Fruit fly (Drosophila melanogaster) whole organism, embryonic: ENCODE data around the gene LysRS.

Experiments
- CG11723 ChIP-seq: fragments of 200-800 bp; sonication (Bioruptor generic); optimal IDR thresholded peaks from 2 replicates; lab custom pipeline; 2017; ENCODE audit warnings: missing biosample characterization, mild to moderate bottlenecking, missing genetic modification characterization
- CG14014 ChIP-seq: fragments of 200-800 bp; sonication (Bioruptor generic); IDR thresholded peaks from 2 replicates; pipeline ENCODE4 v1.3.6; 2022; ENCODE audit warnings: missing biosample characterization, missing genetic modification characterization
- CG1529 ChIP-seq: fragments of 200-800 bp; sonication (Bioruptor generic); optimal IDR thresholded peaks from 3 replicates; lab custom pipeline; 2018; ENCODE audit warnings: missing biosample characterization, missing genetic modification characterization
- CG1602 ChIP-seq: fragments of 200-800 bp; sonication (Bioruptor generic); optimal IDR thresholded peaks from 3 replicates; lab custom pipeline; 2016; ENCODE audit warnings: missing biosample characterization, missing genetic modification characterization
- CG17568 ChIP-seq: fragments of 200-800 bp; sonication (Bioruptor generic); optimal IDR thresholded peaks from 2 replicates; lab custom pipeline; 2018; ENCODE audit warnings: missing biosample characterization, mild to moderate bottlenecking, missing genetic modification characterization, moderate library complexity
- CG17802 ChIP-seq: fragments of 200-800 bp; sonication (Bioruptor generic); optimal IDR thresholded peaks from 2 replicates; lab custom pipeline; 2018; ENCODE audit warnings: missing biosample characterization, mild to moderate bottlenecking, missing genetic modification characterization, moderate library complexity
- CG2120 ChIP-seq: fragments of 200-800 bp; sonication (Bioruptor generic); optimal IDR thresholded peaks from 3 replicates; lab custom pipeline; 2016; ENCODE audit warnings: missing biosample characterization, missing genetic modification characterization
- CG30431 ChIP-seq: fragments of 200-800 bp; sonication (Bioruptor generic); optimal IDR thresholded peaks from 2 replicates; lab custom pipeline; 2017; ENCODE audit warnings: missing biosample characterization, missing genetic modification characterization
- CG31388 ChIP-seq: fragments of 200-800 bp; sonication (Bioruptor generic); optimal IDR thresholded peaks from 2 replicates; lab custom pipeline; 2016; ENCODE audit warnings: missing biosample characterization, missing genetic modification characterization
- CG31441 ChIP-seq: fragments of 200-800 bp; sonication (Bioruptor generic); IDR thresholded peaks from 2 replicates; pipeline ENCODE4 v1.3.6; 2022; ENCODE audit warnings: missing biosample characterization, missing genetic modification characterization
- CG32772 ChIP-seq: fragments of 200-800 bp; sonication (Bioruptor generic); IDR thresholded peaks from 2 replicates; pipeline ENCODE4 v1.3.6; 2022; ENCODE audit warnings: missing biosample characterization, missing genetic modification characterization
- CG3726 ChIP-seq: fragments of 200-800 bp; sonication (Bioruptor generic); IDR thresholded peaks from 3 replicates; pipeline ENCODE4, ENCODE4 v1.3.6; 2022; ENCODE audit warnings: missing biosample characterization, missing genetic modification characterization
- CG5180 ChIP-seq: fragments of 200-800 bp; sonication (Bioruptor generic); optimal IDR thresholded peaks from 3 replicates; lab custom pipeline; 2017; ENCODE audit warnings: missing biosample characterization, missing genetic modification characterization, mild to moderate bottlenecking, moderate library complexity, missing genetic modification reagents
- CG7745 ChIP-seq: fragments of 200-800 bp; sonication (Bioruptor generic); optimal IDR thresholded peaks from 2 replicates; lab custom pipeline; 2018; ENCODE audit warnings: missing biosample characterization, mild to moderate bottlenecking, missing genetic modification characterization, moderate library complexity
- CG7987 ChIP-seq: fragments of 200-800 bp; sonication (Bioruptor generic); optimal IDR thresholded peaks from 2 replicates; lab custom pipeline; 2018; ENCODE audit warnings: missing biosample characterization, mild to moderate bottlenecking, missing genetic modification characterization, moderate library complexity
- CG8089 ChIP-seq: fragments of 200-800 bp; sonication (Bioruptor generic); optimal IDR thresholded peaks from 3 replicates; lab custom pipeline; 2016; ENCODE audit warnings: missing biosample characterization, missing genetic modification characterization
- CG8388 ChIP-seq: fragments of 200-800 bp; sonication (Bioruptor generic); optimal IDR thresholded peaks from 2 replicates; lab custom pipeline; 2019; ENCODE audit warnings: missing biosample characterization, mild to moderate bottlenecking, missing genetic modification characterization, moderate library complexity
- CG9609 ChIP-seq: fragments of 200-800 bp; sonication (Bioruptor generic); optimal IDR thresholded peaks from 3 replicates; lab custom pipeline; 2016; ENCODE audit warnings: missing biosample characterization, missing genetic modification characterization
- Camta ChIP-seq: fragments of 200-800 bp; sonication (Bioruptor generic); optimal IDR thresholded peaks from 2 replicates; lab custom pipeline; 2016; ENCODE audit warnings: missing biosample characterization, missing genetic modification characterization
- Dip3 ChIP-seq: fragments of 200-800 bp; sonication (Bioruptor generic); optimal IDR thresholded peaks from 3 replicates; lab custom pipeline; 2016; ENCODE audit warnings: missing biosample characterization, missing genetic modification characterization
- Fer1 ChIP-seq: fragments of 200-800 bp; sonication (Bioruptor generic); optimal IDR thresholded peaks from 2 replicates; lab custom pipeline; 2017; ENCODE audit warnings: missing biosample characterization, mild to moderate bottlenecking, missing genetic modification characterization
- Fer3 ChIP-seq: fragments of 200-800 bp; sonication (Bioruptor generic); optimal IDR thresholded peaks from 2 replicates; lab custom pipeline; 2018; ENCODE audit warnings: missing biosample characterization, mild to moderate bottlenecking, missing genetic modification characterization, moderate library complexity
- Gsc ChIP-seq: fragments of 200-800 bp; sonication (Bioruptor generic); IDR thresholded peaks from 2 replicates; pipeline ENCODE4 v1.3.6; 2022; ENCODE audit warnings: missing biosample characterization, missing genetic modification characterization
- Gug ChIP-seq: fragments of 200-800 bp; sonication (Bioruptor generic); IDR thresholded peaks from 4 replicates; pipeline ENCODE4 v1.3.6; 2022; ENCODE audit warnings: missing biosample characterization, missing genetic modification characterization
- Hr3 ChIP-seq: fragments of 200-800 bp; sonication (Bioruptor generic); optimal IDR thresholded peaks from 3 replicates; lab custom pipeline; 2016; ENCODE audit warnings: missing biosample characterization, missing genetic modification characterization
- Meics ChIP-seq: fragments of 200-800 bp; sonication (Bioruptor generic); optimal IDR thresholded peaks from 2 replicates; lab custom pipeline; 2017; ENCODE audit warnings: missing biosample characterization, mild to moderate bottlenecking, missing genetic modification characterization
- NK7.1 ChIP-seq: fragments of 200-800 bp; sonication (Bioruptor generic); optimal IDR thresholded peaks from 3 replicates; lab custom pipeline; 2016; ENCODE audit warnings: missing biosample characterization, missing genetic modification characterization
- Nf-YA ChIP-seq: fragments of 200-800 bp; sonication (Bioruptor generic); IDR thresholded peaks from 2 replicates; pipeline ENCODE4 v1.3.6; 2022; ENCODE audit warnings: missing biosample characterization, missing genetic modification characterization
- Sox102F ChIP-seq: fragments of 200-800 bp; sonication (Bioruptor generic); optimal IDR thresholded peaks from 2 replicates; lab custom pipeline; 2018; ENCODE audit warnings: missing biosample characterization, mild to moderate bottlenecking, missing genetic modification characterization, moderate library complexity
- ac ChIP-seq: fragments of 200-800 bp; sonication (Bioruptor generic); optimal IDR thresholded peaks from 3 replicates; lab custom pipeline; 2017; ENCODE audit warnings: missing biosample characterization, mild to moderate bottlenecking, missing genetic modification characterization
- chif ChIP-seq, 2 experiments: fragments of 200-800 bp; sonication (Bioruptor generic); optimal IDR thresholded peaks; 3 replicates each; lab custom pipeline; 2016; ENCODE audit warnings: missing biosample characterization in 2 of 2, missing genetic modification characterization in 2 of 2
- esg ChIP-seq: fragments of 200-800 bp; sonication (Bioruptor generic); conservative IDR thresholded peaks from 2 replicates; pipeline ENCODE4 v1.3.6; 2022; ENCODE audit warnings: missing biosample characterization, missing genetic modification characterization
- ewg ChIP-seq: fragments of 200-800 bp; sonication (Bioruptor generic); optimal IDR thresholded peaks from 3 replicates; lab custom pipeline; 2017; ENCODE audit warnings: mild to moderate bottlenecking, missing biosample characterization, missing genetic modification reagents, missing genetic modification characterization
- eyg ChIP-seq: fragments of 200-800 bp; sonication (Bioruptor generic); optimal IDR thresholded peaks from 3 replicates; lab custom pipeline; 2016; ENCODE audit warnings: missing biosample characterization, missing genetic modification characterization
- fd64A ChIP-seq: fragments of 200-800 bp; sonication (Bioruptor generic); optimal IDR thresholded peaks from 3 replicates; lab custom pipeline; 2018; ENCODE audit warnings: missing biosample characterization, mild to moderate bottlenecking, missing genetic modification characterization
- gce ChIP-seq: fragments of 200-800 bp; sonication (Bioruptor generic); IDR thresholded peaks from 3 replicates; pipeline ENCODE4 v1.3.6; 2022; ENCODE audit warnings: missing biosample characterization, missing genetic modification characterization
- hkb ChIP-seq, 2 experiments: fragments of 200-800 bp in 1 of 2; fragments of >200 bp in 1 of 2; sonication (Bioruptor generic) in 1 of 2; IDR thresholded peaks in 1 of 2; optimal IDR thresholded peaks in 1 of 2; 2 replicates each; pipeline versions ENCODE4 v1.3.6 to Lab custom; 2017 to 2022; ENCODE audit warnings: missing biosample characterization in 1 of 2, missing genetic modification characterization in 1 of 2
- ken ChIP-seq: fragments of 200-800 bp; sonication (Bioruptor generic); IDR thresholded peaks from 3 replicates; pipeline ENCODE4 v1.3.6; 2022; ENCODE audit warnings: missing biosample characterization, missing genetic modification characterization
- kni ChIP-seq: fragments of 200-800 bp; sonication (Bioruptor generic); optimal IDR thresholded peaks from 3 replicates; lab custom pipeline; 2017; ENCODE audit warnings: mild to moderate bottlenecking, missing biosample characterization, missing genetic modification reagents, missing genetic modification characterization
- lab ChIP-seq: fragments of 200-800 bp; sonication (Bioruptor generic); optimal IDR thresholded peaks from 3 replicates; lab custom pipeline; 2017; ENCODE audit warnings: missing biosample characterization, missing genetic modification characterization, mild to moderate bottlenecking, moderate library complexity, missing genetic modification reagents
- lola ChIP-seq, 3 experiments: fragments of >200 bp in 2 of 3; fragments of 200-800 bp in 1 of 3; sonication (Bioruptor generic) in 1 of 3; optimal IDR thresholded peaks; 2 replicates each; lab custom pipeline; 2017 to 2019; ENCODE audit warnings: missing biosample characterization in 3 of 3, missing genetic modification characterization in 3 of 3, mild to moderate bottlenecking in 1 of 3, moderate library complexity in 1 of 3
- pfk ChIP-seq: fragments of 200-800 bp; sonication (Bioruptor generic); optimal IDR thresholded peaks from 2 replicates; lab custom pipeline; 2018; ENCODE audit warnings: missing biosample characterization, mild to moderate bottlenecking, missing genetic modification characterization, moderate library complexity
- prd ChIP-seq, 3 experiments: fragments of >200 bp in 2 of 3; fragments of 200-800 bp in 1 of 3; sonication (Bioruptor generic) in 1 of 3; optimal IDR thresholded peaks in 2 of 3; IDR thresholded peaks in 1 of 3; 2 replicates in 2 of 3; 3 replicates in 1 of 3; pipeline versions ENCODE4 v1.3.6 to Lab custom; 2017 to 2022; ENCODE audit warnings: missing biosample characterization in 1 of 3, missing genetic modification characterization in 1 of 3
- pum ChIP-seq: fragments of 200-800 bp; sonication (Bioruptor generic); optimal IDR thresholded peaks from 2 replicates; lab custom pipeline; 2016; ENCODE audit warnings: missing biosample characterization, missing genetic modification characterization
- ro ChIP-seq: fragments of 200-800 bp; sonication (Bioruptor generic); IDR thresholded peaks from 2 replicates; pipeline ENCODE4 v1.3.6; 2022; ENCODE audit warnings: missing biosample characterization, missing genetic modification characterization
- sisA ChIP-seq: fragments of 200-800 bp; sonication (Bioruptor generic); IDR thresholded peaks from 2 replicates; pipeline ENCODE4 v1.3.6; 2022; ENCODE audit warnings: missing biosample characterization, missing genetic modification characterization
- sr ChIP-seq: fragments of 200-800 bp; sonication (Bioruptor generic); IDR thresholded peaks from 3 replicates; pipeline ENCODE4 v1.3.6; 2022; ENCODE audit warnings: missing biosample characterization, missing genetic modification characterization
- vnd ChIP-seq: fragments of 200-800 bp; sonication (Bioruptor generic); IDR thresholded peaks from 3 replicates; pipeline ENCODE4 v1.3.6; 2022; ENCODE audit warnings: missing biosample characterization, missing genetic modification characterization; ENCODE audit not compliant: partially characterized antibody
- zen ChIP-seq: fragments of 200-800 bp; sonication (Bioruptor generic); optimal IDR thresholded peaks from 3 replicates; lab custom pipeline; 2018; ENCODE audit warnings: missing biosample characterization, mild to moderate bottlenecking, missing genetic modification characterization, moderate library complexity

The LysRS gene

DNA sequence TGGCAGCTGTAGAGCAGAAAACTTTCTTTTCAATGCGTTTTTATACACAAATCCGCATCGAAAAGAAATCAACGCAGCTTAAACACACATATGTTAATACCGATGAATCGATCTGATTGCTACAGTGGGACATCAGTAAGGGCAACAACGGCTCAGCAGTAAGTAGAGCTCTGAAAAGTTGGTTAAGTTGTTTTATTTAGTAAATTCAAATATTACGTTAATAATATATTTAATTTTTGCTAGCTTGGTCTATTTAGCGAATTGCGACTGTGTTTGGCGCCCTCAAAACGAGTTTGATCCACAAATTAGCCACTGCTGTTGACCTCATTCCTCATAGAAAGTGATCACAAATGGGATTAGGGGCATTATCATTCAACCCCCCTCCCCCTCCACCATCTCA is 43.3 kb upstream of the LysRS start (continued):
- TF ChIP-seq vnd: no peak
- peak; percentile 40 for TF ChIP-seq Hr3
- TF ChIP-seq Fer3 (tag; lab: Kevin White, UChicago): peak; percentile 59
- peak; percentile 24 for TF ChIP-seq Meics (GFP tag; lab: Kevin White, UChicago)
- peak; percentile 56; the same call in 3 of the 4 replicates for TF ChIP-seq Gug (GFP tag; lab: Robert Waterston, UW)
- peak; percentile 32 for TF ChIP-seq fd64A (GFP tag; lab: Kevin White, UChicago)
- no peak for TF ChIP-seq CG1602
- no peak for TF ChIP-seq zen (tag; lab: Kevin White, UChicago)
- TF ChIP-seq CG8388 (GFP tag; lab: Kevin White, UChicago): peak; percentile 55
- peak; percentile 29 for TF ChIP-seq CG30431 (GFP tag; lab: Kevin White, UChicago)
- no peak for TF ChIP-seq ac (GFP tag; lab: Kevin White, UChicago)
- peak; percentile 67; the same call in 1 of the 3 replicates for TF ChIP-seq ken (GFP tag; lab: Robert Waterston, UW)
- 0 out of 2 replicates have a peak, but pooled peaks have one; percentile 48 for TF ChIP-seq Nf-YA (GFP tag; lab: Robert Waterston, UW)
- TF ChIP-seq kni: peak; percentile 60
- no peak for TF ChIP-seq NK7.1 (GFP tag; lab: Kevin White, UChicago)
- peak; percentile 16 for TF ChIP-seq CG5180 (GFP tag; lab: Kevin White, UChicago)
- peak; percentile 82 for TF ChIP-seq Sox102F
- TF ChIP-seq CG32772 (GFP tag; lab: Robert Waterston, UW): peak; percentile 69
- TF ChIP-seq Fer1 (GFP tag; lab: Kevin White, UChicago): peak; percentile 21
- TF ChIP-seq esg: peak; percentile 54
- no peak for TF ChIP-seq CG31388 (GFP tag; lab: Kevin White, UChicago)
- peak; percentile 58 for TF ChIP-seq ewg
- TF ChIP-seq lola (GFP tag; optimal IDR thresholded peaks at IDR 0.05; lab: Kevin White, UChicago): peak in 1 of 3 experiments; percentile 27
- no peak for TF ChIP-seq CG9609 (GFP tag; lab: Kevin White, UChicago)
- no peak for TF ChIP-seq hkb (optimal IDR thresholded peaks at IDR 0.05; lab: Kevin White, UChicago)
- TF ChIP-seq hkb (GFP tag; IDR thresholded peaks at IDR 0.05; lab: Robert Waterston, UW): peak; percentile 29; the same call in 1 of the 2 replicates
- no peak for TF ChIP-seq pfk (GFP tag; lab: Kevin White, UChicago)
- TF ChIP-seq CG3726 (GFP tag; lab: Robert Waterston, UW): 0 out of 3 replicates have a peak, but pooled peaks have one; percentile 13
- peak; percentile 65; the same call in 1 of the 2 replicates for TF ChIP-seq CG14014 (GFP tag; lab: Robert Waterston, UW)
- TF ChIP-seq ro: 0 out of 2 replicates have a peak, but pooled peaks have one; percentile 26
- TF ChIP-seq CG7745 (tag; lab: Kevin White, UChicago): no peak
- peak; percentile 70 for TF ChIP-seq CG31441 (GFP tag; lab: Robert Waterston, UW)
- no peak for TF ChIP-seq Camta (GFP tag; lab: Kevin White, UChicago)
- no peak for TF ChIP-seq CG8089 (GFP tag; lab: Kevin White, UChicago)
- TF ChIP-seq pum (GFP tag; lab: Kevin White, UChicago): no peak
- no peak for TF ChIP-seq Gsc
- TF ChIP-seq Dip3 (GFP tag; lab: Kevin White, UChicago): no peak
- peak; percentile 82 for TF ChIP-seq sisA (GFP tag; lab: Robert Waterston, UW)
- TF ChIP-seq eyg (GFP tag; lab: Kevin White, UChicago): no peak
- no peak for TF ChIP-seq CG7987 (GFP tag; lab: Kevin White, UChicago)
- no peak for TF ChIP-seq sr (GFP tag; lab: Robert Waterston, UW)
- TF ChIP-seq prd (optimal IDR thresholded peaks at IDR 0.05; lab: Kevin White, UChicago): no peak
- peak; percentile 70 for TF ChIP-seq prd (GFP tag; IDR thresholded peaks at IDR 0.05; lab: Robert Waterston, UW)
- peak; percentile 2 for TF ChIP-seq CG17568
- peak; percentile 66 for TF ChIP-seq lab (GFP tag; lab: Kevin White, UChicago)
- TF ChIP-seq CG1529 (GFP tag; lab: Kevin White, UChicago): peak; percentile 62
- peak; percentile 7 for TF ChIP-seq CG11723 (GFP tag; lab: Kevin White, UChicago)
- TF ChIP-seq CG17802 (tag; lab: Kevin White, UChicago): peak; percentile 11
- peak; percentile 1 for TF ChIP-seq CG2120 (GFP tag; lab: Kevin White, UChicago)
- peak in 1 of 2 experiments; percentile 1 for TF ChIP-seq chif (GFP tag; optimal IDR thresholded peaks at IDR 0.05; lab: Kevin White, UChicago)
- peak; percentile 56; the same call in 1 of the 3 replicates for TF ChIP-seq gce
